Fruit fly (Drosophila melanogaster) whole organism, adult: ENCODE measurements around the gene CG32152.

Experiments
- CG11617 ChIP-seq: fragments of 200-800 bp; sonication (Bioruptor generic); optimal IDR thresholded peaks from 2 replicates; lab custom pipeline; 2017; ENCODE audit warnings: mild to moderate bottlenecking, missing biosample characterization, missing genetic modification reagents, missing genetic modification characterization
- CG12768 ChIP-seq: fragments of 200-800 bp; sonication (Bioruptor generic); optimal IDR thresholded peaks from 2 replicates; lab custom pipeline; 2017; ENCODE audit warnings: missing biosample characterization, missing genetic modification characterization, mild to moderate bottlenecking, moderate library complexity, missing genetic modification reagents
- CG14711 ChIP-seq: fragments of 200-800 bp; sonication (Bioruptor generic); optimal IDR thresholded peaks from 2 replicates; lab custom pipeline; 2018; ENCODE audit warnings: missing biosample characterization, mild to moderate bottlenecking, missing genetic modification characterization, moderate library complexity
- CG1620 ChIP-seq: fragments of 200-800 bp; sonication (Bioruptor generic); optimal IDR thresholded peaks from 2 replicates; lab custom pipeline; 2016; ENCODE audit warnings: missing biosample characterization, missing genetic modification characterization
- CG33017 ChIP-seq: fragments of 200-800 bp; sonication (Bioruptor generic); optimal IDR thresholded peaks from 2 replicates; lab custom pipeline; 2018; ENCODE audit warnings: missing biosample characterization, mild to moderate bottlenecking, missing genetic modification characterization, moderate library complexity
- CG5204 ChIP-seq: fragments of 200-800 bp; sonication (Bioruptor generic); optimal IDR thresholded peaks from 2 replicates; lab custom pipeline; 2016; ENCODE audit warnings: missing biosample characterization, missing genetic modification characterization
- CG7045 ChIP-seq: fragments of 200-800 bp; sonication (Bioruptor generic); optimal IDR thresholded peaks from 2 replicates; lab custom pipeline; 2017; ENCODE audit warnings: missing biosample characterization, mild to moderate bottlenecking, missing genetic modification characterization
- CG7101 ChIP-seq: fragments of 200-800 bp; sonication (Bioruptor generic); optimal IDR thresholded peaks from 2 replicates; lab custom pipeline; 2018; ENCODE audit warnings: missing biosample characterization, mild to moderate bottlenecking, missing genetic modification characterization, moderate library complexity
- Clk ChIP-seq: fragments of 200-800 bp; sonication (Bioruptor generic); optimal IDR thresholded peaks from 2 replicates; lab custom pipeline; 2017; ENCODE audit warnings: missing biosample characterization, missing genetic modification characterization
- Crg-1 ChIP-seq: fragments of 200-800 bp; sonication (Bioruptor generic); optimal IDR thresholded peaks from 2 replicates; lab custom pipeline; 2016; ENCODE audit warnings: missing biosample characterization, missing genetic modification characterization
- Hr96 ChIP-seq: fragments of 200-800 bp; sonication (Bioruptor generic); optimal IDR thresholded peaks from 2 replicates; lab custom pipeline; 2016; ENCODE audit warnings: missing biosample characterization, missing genetic modification characterization
- Mnt ChIP-seq: fragments of 200-800 bp; sonication (Bioruptor generic); optimal IDR thresholded peaks from 2 replicates; lab custom pipeline; 2016; ENCODE audit warnings: missing biosample characterization, mild to moderate bottlenecking, missing genetic modification characterization
- bab1 ChIP-seq: fragments of 200-800 bp; sonication (Bioruptor generic); optimal IDR thresholded peaks from 3 replicates; lab custom pipeline; 2019; ENCODE audit warnings: missing biosample characterization, mild to moderate bottlenecking, missing genetic modification characterization, moderate library complexity
- cic ChIP-seq: fragments of 200-800 bp; sonication (Bioruptor generic); optimal IDR thresholded peaks from 2 replicates; lab custom pipeline; 2017; ENCODE audit warnings: missing biosample characterization, mild to moderate bottlenecking, missing genetic modification characterization, moderate library complexity
- cnc ChIP-seq, 2 experiments: fragments of >200 bp; optimal IDR thresholded peaks; 2 replicates each; lab custom pipeline; 2017
- kay ChIP-seq: fragments of 200-800 bp; sonication (Bioruptor generic); peaks from one replicate; lab custom pipeline; 2016; ENCODE audit warnings: missing biosample characterization, missing genetic modification characterization, borderline replicate concordance
- ovo ChIP-seq: fragments of 200-800 bp; sonication (Bioruptor generic); optimal IDR thresholded peaks from 2 replicates; lab custom pipeline; 2016; ENCODE audit warnings: missing biosample characterization, missing genetic modification characterization
- pad ChIP-seq: fragments of 200-800 bp; sonication (Bioruptor generic); optimal IDR thresholded peaks from 3 replicates; lab custom pipeline; 2017; ENCODE audit warnings: missing biosample characterization, missing genetic modification characterization, mild to moderate bottlenecking, moderate library complexity, missing genetic modification reagents
- tj ChIP-seq: fragments of 200-800 bp; sonication (Bioruptor generic); optimal IDR thresholded peaks from 3 replicates; lab custom pipeline; 2017; ENCODE audit warnings: missing biosample characterization, mild to moderate bottlenecking, missing genetic modification characterization, moderate library complexity
- toe ChIP-seq: fragments of 200-800 bp; sonication (Bioruptor generic); optimal IDR thresholded peaks from 2 replicates; lab custom pipeline; 2016; ENCODE audit warnings: missing biosample characterization, missing genetic modification characterization

Gene CG32152

dm6 chr3L:16165356-16166168, 21.7 kb upstream of the CG32152 start:
- TF ChIP-seq CG14711 (tag; lab: Kevin White, UChicago) (peak; percentile 0), kay (GFP tag; lab: Kevin White, UChicago) (peak; percentile 84), Mnt (GFP tag; lab: Kevin White, UChicago) (no peak), Crg-1 (GFP tag; lab: Kevin White, UChicago) (no peak), bab1 (GFP tag; lab: Kevin White, UChicago) (peak; percentile 8), CG12768 (GFP tag; lab: Kevin White, UChicago) (peak; percentile 27), tj (GFP tag; lab: Kevin White, UChicago) (peak; percentile 17), Hr96 (GFP tag; lab: Kevin White, UChicago) (no peak)

dm6 chr3L:16164150-16165039, 20.6 kb upstream of the CG32152 start, which contains the start of gene CG5151:
TSS of gene CG5151 (minus strand) at chr3L:16164701.
- TF ChIP-seq CG7101 (tag; lab: Kevin White, UChicago) (peak; percentile 32), toe (GFP tag; lab: Kevin White, UChicago) (no peak), cic (peak; percentile 68), CG33017 (tag; lab: Kevin White, UChicago) (peak; percentile 73), bab1 (GFP tag; lab: Kevin White, UChicago) (peak; percentile 24), CG12768 (GFP tag; lab: Kevin White, UChicago) (peak; percentile 21), CG1620 (GFP tag; lab: Kevin White, UChicago) (no peak), Mnt (GFP tag; lab: Kevin White, UChicago) (peak; percentile 48), CG5204 (no peak), Clk (GFP tag; lab: Kevin White, UChicago) (no peak), CG7045 (GFP tag; lab: Kevin White, UChicago) (peak; percentile 16), kay (GFP tag; lab: Kevin White, UChicago) (peak; percentile 32), tj (GFP tag; lab: Kevin White, UChicago) (peak; percentile 53), cnc (optimal IDR thresholded peaks at IDR 0.05; lab: Kevin White, UChicago) (no peak), CG11617 (GFP tag; lab: Kevin White, UChicago) (peak; percentile 21), pad (GFP tag; lab: Kevin White, UChicago) (no peak), Hr96 (GFP tag; lab: Kevin White, UChicago) (no peak), ovo (GFP tag; lab: Kevin White, UChicago) (no peak), CG14711 (tag; lab: Kevin White, UChicago) (peak; percentile 5), Crg-1 (GFP tag; lab: Kevin White, UChicago) (peak; percentile 2)

- TF ChIP-seq CG5204 (peak; percentile 28), kay (GFP tag; lab: Kevin White, UChicago) (no peak), CG1620 (GFP tag; lab: Kevin White, UChicago) (no peak), CG12768 (GFP tag; lab: Kevin White, UChicago) (peak; percentile 59), cic (no peak), Clk (GFP tag; lab: Kevin White, UChicago) (no peak), Mnt (GFP tag; lab: Kevin White, UChicago) (no peak), toe (GFP tag; lab: Kevin White, UChicago) (no peak), Hr96 (GFP tag; lab: Kevin White, UChicago) (peak; percentile 44), CG7045 (GFP tag; lab: Kevin White, UChicago) (peak; percentile 57), bab1 (GFP tag; lab: Kevin White, UChicago) (no peak), tj (GFP tag; lab: Kevin White, UChicago) (peak; percentile 3), pad (GFP tag; lab: Kevin White, UChicago) (peak; percentile 9), cnc (optimal IDR thresholded peaks at IDR 0.05; lab: Kevin White, UChicago) (no peak), ovo (GFP tag; lab: Kevin White, UChicago) (no peak), CG11617 (GFP tag; lab: Kevin White, UChicago) (peak; percentile 11), Crg-1 (GFP tag; lab: Kevin White, UChicago) (no peak), CG14711 (tag; lab: Kevin White, UChicago) (peak; percentile 20), CG33017 (tag; lab: Kevin White, UChicago) (peak; percentile 27), CG7101 (tag; lab: Kevin White, UChicago) (no peak)
These were observed 18.2 kb upstream of the CG32152 start for dm6 chr3L:16161847-16162556.

dm6 chr3L:16161131-16161530, 17.3 kb upstream of the CG32152 start:
- no peak for TF ChIP-seq Crg-1 (GFP tag; lab: Kevin White, UChicago)
- TF ChIP-seq ovo (GFP tag; lab: Kevin White, UChicago), result no peak
- peak; percentile 42 to 67 for TF ChIP-seq cnc (optimal IDR thresholded peaks at IDR 0.05; lab: Kevin White, UChicago)
